Fruit fly (Drosophila melanogaster) whole organism, wandering third instar larva: ENCODE results near the gene CG12947.

Experiments used
- Abd-B ChIP-seq: fragments of >200 bp; optimal IDR thresholded peaks from 2 replicates; lab custom pipeline; 2017; ENCODE audit warnings: missing biosample characterization, missing genetic modification characterization
- CG32264 ChIP-seq: fragments of 200-800 bp; sonication (Bioruptor generic); optimal IDR thresholded peaks from 2 replicates; lab custom pipeline; 2016; ENCODE audit warnings: missing biosample characterization, missing genetic modification characterization
- CG9705 ChIP-seq: fragments of 200-800 bp; sonication (Bioruptor generic); optimal IDR thresholded peaks from 2 replicates; lab custom pipeline; 2018; ENCODE audit warnings: missing biosample characterization, mild to moderate bottlenecking, missing genetic modification characterization
- CrebA ChIP-seq: fragments of 200-800 bp; sonication (Bioruptor generic); optimal IDR thresholded peaks from 2 replicates; lab custom pipeline; 2016; ENCODE audit warnings: missing biosample characterization, mild to moderate bottlenecking, missing genetic modification characterization, borderline replicate concordance
- Dfd ChIP-seq: fragments of >200 bp; optimal IDR thresholded peaks from 2 replicates; lab custom pipeline; 2017; ENCODE audit warnings: missing biosample characterization, missing genetic modification characterization
- Dif ChIP-seq: fragments of 200-275, 200-300 bp; sonication (Bioruptor generic); optimal IDR thresholded peaks from 2 replicates; lab custom pipeline; 2018; ENCODE audit warnings: missing biosample characterization, missing genetic modification characterization; ENCODE audit not compliant: partially characterized antibody
- GATAd ChIP-seq: sonication (Bioruptor generic); optimal IDR thresholded peaks from 2 replicates; lab custom pipeline; 2016; ENCODE audit warnings: missing biosample characterization, missing genetic modification characterization
- HLH106 ChIP-seq: fragments of 200-800 bp; optimal IDR thresholded peaks from 3 replicates; lab custom pipeline; 2019; ENCODE audit warnings: missing biosample characterization, mild to moderate bottlenecking, missing genetic modification characterization, moderate library complexity
- Hnf4 ChIP-seq: fragments of 200-800 bp; sonication (Bioruptor generic); optimal IDR thresholded peaks from 2 replicates; lab custom pipeline; 2016; ENCODE audit warnings: missing biosample characterization, mild to moderate bottlenecking, missing genetic modification characterization
- Hr78 ChIP-seq: fragments of >200 bp; optimal IDR thresholded peaks from 2 replicates; lab custom pipeline; 2017; ENCODE audit warnings: missing biosample characterization, missing genetic modification characterization
- Hr83 ChIP-seq: fragments of 200-300 bp; sonication (Bioruptor generic); optimal IDR thresholded peaks from 2 replicates; lab custom pipeline; 2016; ENCODE audit warnings: missing biosample characterization, mild to moderate bottlenecking, missing genetic modification characterization, moderate library complexity; ENCODE audit not compliant: poor library complexity, severe bottlenecking
- Jra ChIP-seq: sonication (Bioruptor generic); optimal IDR thresholded peaks from 2 replicates; lab custom pipeline; 2016; ENCODE audit warnings: missing biosample characterization, missing genetic modification characterization
- Mio ChIP-seq: sonication (Bioruptor generic); optimal IDR thresholded peaks from 2 replicates; lab custom pipeline; 2016; ENCODE audit warnings: missing biosample characterization, missing genetic modification characterization
- Myc ChIP-seq: fragments of >200 bp; optimal IDR thresholded peaks from 2 replicates; lab custom pipeline; 2017
- N ChIP-seq: fragments of >200 bp; optimal IDR thresholded peaks from 2 replicates; lab custom pipeline; 2018; ENCODE audit warnings: missing biosample characterization, missing external identifiers, missing genetic modification characterization
- OdsH ChIP-seq: fragments of 200-800 bp; sonication (Bioruptor generic); optimal IDR thresholded peaks from 2 replicates; lab custom pipeline; 2016; ENCODE audit warnings: missing biosample characterization, mild to moderate bottlenecking, missing genetic modification characterization
- Rel ChIP-seq, 2 experiments: fragments of 200-800 bp; sonication (Bioruptor generic) in 1 of 2; optimal IDR thresholded peaks; 2 replicates in 1 of 2; 3 replicates in 1 of 2; lab custom pipeline; 2016 to 2019; ENCODE audit warnings: mild to moderate bottlenecking in 2 of 2, missing biosample characterization in 2 of 2, missing genetic modification characterization in 2 of 2, moderate library complexity in 1 of 2
- Sp1 ChIP-seq: fragments of 200-800 bp; sonication (Bioruptor generic); optimal IDR thresholded peaks from 3 replicates; lab custom pipeline; 2019; ENCODE audit warnings: missing biosample characterization, mild to moderate bottlenecking, missing genetic modification characterization, moderate library complexity
- Vsx2 ChIP-seq: fragments of 200-300, 225-300 bp; sonication (Bioruptor generic); optimal IDR thresholded peaks from 2 replicates; lab custom pipeline; 2018; ENCODE audit warnings: missing biosample characterization, missing genetic modification characterization; ENCODE audit not compliant: partially characterized antibody
- br ChIP-seq: fragments of 200-800 bp; sonication (Bioruptor generic); optimal IDR thresholded peaks from 2 replicates; lab custom pipeline; 2016; ENCODE audit warnings: missing biosample characterization, missing genetic modification characterization
- brk ChIP-seq: fragments of 200-800 bp; sonication (Bioruptor generic); optimal IDR thresholded peaks from 2 replicates; lab custom pipeline; 2016; ENCODE audit warnings: missing biosample characterization, mild to moderate bottlenecking, missing genetic modification characterization
- dl ChIP-seq, 2 experiments: fragments of 175-275, 200-275 bp in 1 of 2; fragments of 200-275 bp in 1 of 2; sonication (Bioruptor generic); optimal IDR thresholded peaks; lab custom pipeline; 2018; ENCODE audit warnings: mild to moderate bottlenecking in 2 of 2, missing biosample characterization in 2 of 2, missing genetic modification characterization in 2 of 2, moderate library complexity in 2 of 2; ENCODE audit not compliant: partially characterized antibody in 2 of 2, insufficient read depth in 1 of 2
- dmrt93B ChIP-seq: fragments of 200-800 bp; sonication (Bioruptor generic); optimal IDR thresholded peaks from 2 replicates; lab custom pipeline; 2018; ENCODE audit warnings: missing biosample characterization, mild to moderate bottlenecking, missing genetic modification characterization
- dsf ChIP-seq: sonication (Bioruptor generic); optimal IDR thresholded peaks from 2 replicates; lab custom pipeline; 2016; ENCODE audit warnings: missing biosample characterization, missing genetic modification characterization, borderline replicate concordance
- ey ChIP-seq: fragments of 200-800 bp; sonication (Bioruptor generic); optimal IDR thresholded peaks from 2 replicates; lab custom pipeline; 2016; ENCODE audit warnings: missing biosample characterization, missing genetic modification characterization
- foxo ChIP-seq, 2 experiments: fragments of 200-800 bp; sonication (Bioruptor generic); optimal IDR thresholded peaks; 2 replicates in 1 of 2; 3 replicates in 1 of 2; lab custom pipeline; 2016 to 2017; ENCODE audit warnings: missing biosample characterization in 2 of 2, missing genetic modification characterization in 2 of 2
- fru ChIP-seq: fragments of 200-800 bp; sonication (Bioruptor generic); optimal IDR thresholded peaks from 3 replicates; lab custom pipeline; 2016; ENCODE audit warnings: missing biosample characterization, mild to moderate bottlenecking, missing genetic modification characterization
- h ChIP-seq: fragments of 200-800 bp; sonication (Bioruptor generic); optimal IDR thresholded peaks from 3 replicates; lab custom pipeline; 2016; ENCODE audit warnings: missing biosample characterization, mild to moderate bottlenecking, missing genetic modification characterization
- jim ChIP-seq: fragments of 175-275, 200-325 bp; sonication (Bioruptor generic); optimal IDR thresholded peaks from 2 replicates; lab custom pipeline; 2016; ENCODE audit warnings: missing biosample characterization, mild to moderate bottlenecking, missing genetic modification characterization
- lola ChIP-seq: fragments of >200 bp; optimal IDR thresholded peaks from 2 replicates; lab custom pipeline; 2017; ENCODE audit warnings: missing biosample characterization, missing genetic modification characterization
- pan ChIP-seq: fragments of >200 bp; optimal IDR thresholded peaks from 2 replicates; lab custom pipeline; 2017
- psq ChIP-seq: fragments of 200-800 bp; sonication (Bioruptor generic); optimal IDR thresholded peaks from 3 replicates; lab custom pipeline; 2017; ENCODE audit warnings: missing biosample characterization, mild to moderate bottlenecking, missing genetic modification characterization, moderate library complexity
- rgr ChIP-seq: fragments of 200-800 bp; sonication (Bioruptor generic); optimal IDR thresholded peaks from 3 replicates; lab custom pipeline; 2016; ENCODE audit warnings: missing biosample characterization, mild to moderate bottlenecking, missing genetic modification characterization
- sage ChIP-seq: fragments of 200-800 bp; sonication (Bioruptor generic); optimal IDR thresholded peaks from 2 replicates; lab custom pipeline; 2016; ENCODE audit warnings: missing biosample characterization, mild to moderate bottlenecking, missing genetic modification characterization
- sv ChIP-seq: fragments of 200-800 bp; sonication (Bioruptor generic); optimal IDR thresholded peaks from 3 replicates; lab custom pipeline; 2016; ENCODE audit warnings: missing biosample characterization, missing genetic modification characterization
- usp ChIP-seq: fragments of >200 bp; optimal IDR thresholded peaks from 2 replicates; lab custom pipeline; 2017; ENCODE audit warnings: missing biosample characterization, missing genetic modification characterization
- woc ChIP-seq: sonication (Bioruptor generic); optimal IDR thresholded peaks from 2 replicates; lab custom pipeline; 2016; ENCODE audit warnings: missing biosample characterization, mild to moderate bottlenecking, missing genetic modification characterization

The CG12947 gene

dm6 chr3R:9743217-9743616 lies 36.6 kb upstream of the CG12947 start, which contains the start of gene CG31415:
Gene CG31415 (plus strand): TSS chr3R:9743517.
- TF ChIP-seq HLH106 (tag; lab: Kevin White, UChicago) (no peak), Rel (GFP tag; optimal IDR thresholded peaks at IDR 0.05; lab: Kevin White, UChicago) (no peak), Rel (tag; optimal IDR thresholded peaks at IDR 0.05; lab: Kevin White, UChicago) (no peak), CG9705 (no peak), woc (no peak), fru (GFP tag; lab: Kevin White, UChicago) (no peak), usp (GFP tag; lab: Kevin White, UChicago) (no peak), jim (no peak), Mio (GFP tag; lab: Kevin White, UChicago) (no peak), OdsH (GFP tag; lab: Kevin White, UChicago) (no peak), Dif (GFP tag; lab: Kevin White, UChicago) (no peak)

dm6 chr3R:9743995-9744394 lies 35.9 kb upstream of the CG12947 start:
- TF ChIP-seq HLH106 (tag; lab: Kevin White, UChicago) (no peak), Dfd (GFP tag; lab: Kevin White, UChicago) (peak; percentile 98)
- TF ChIP-seq, all 38 proteins: peak for 1

- TF ChIP-seq sv (GFP tag; lab: Kevin White, UChicago) = no peak
- TF ChIP-seq OdsH (GFP tag; lab: Kevin White, UChicago) = no peak
- TF ChIP-seq sage = no peak
- no peak for TF ChIP-seq Hr78 (GFP tag; lab: Kevin White, UChicago)
- TF ChIP-seq h (GFP tag; lab: Kevin White, UChicago) = no peak
- no peak for TF ChIP-seq Dif (GFP tag; lab: Kevin White, UChicago)
- no peak for TF ChIP-seq Jra (GFP tag; lab: Kevin White, UChicago)
Measured at dm6 chr3R:9745442-9745841, 34.4 kb upstream of the CG12947 start.

DNA sequence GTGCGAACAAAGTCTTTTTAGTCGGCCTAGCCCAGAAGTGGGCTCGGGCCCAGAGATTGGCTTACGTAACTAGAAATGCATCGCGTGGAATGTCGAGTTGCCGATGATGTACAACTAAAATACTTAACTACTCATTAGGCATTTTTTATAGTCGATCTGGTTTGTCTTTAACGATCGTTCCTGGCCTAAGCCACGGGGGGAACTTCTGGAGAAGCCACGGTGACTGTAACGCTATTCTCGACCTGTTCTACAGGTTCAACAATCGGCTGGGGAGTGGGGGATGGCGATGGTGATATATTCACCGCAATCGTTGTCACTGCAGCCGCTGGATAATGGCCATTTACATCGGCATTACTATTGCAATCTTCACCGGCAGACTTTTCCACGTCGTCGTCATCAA lies 33.6 kb upstream of the CG12947 start, which contains the start of gene CG34409:
Gene CG34409 (minus strand): TSS at position 101 of the 400 bp plus-strand sequence.
- TF ChIP-seq Abd-B (GFP tag; lab: Kevin White, UChicago) (no peak), brk (no peak), Mio (GFP tag; lab: Kevin White, UChicago) (no peak), Hnf4 (GFP tag; lab: Kevin White, UChicago) (no peak), pan (no peak), lola (no peak), rgr (no peak), Hr83 (GFP tag; lab: Kevin White, UChicago) (no peak), sage (no peak), dmrt93B (GFP tag; lab: Kevin White, UChicago) (no peak), Dfd (GFP tag; lab: Kevin White, UChicago) (no peak), dsf (no peak), Sp1 (no peak)
- TF ChIP-seq, all 38 proteins: peak for 0

DNA sequence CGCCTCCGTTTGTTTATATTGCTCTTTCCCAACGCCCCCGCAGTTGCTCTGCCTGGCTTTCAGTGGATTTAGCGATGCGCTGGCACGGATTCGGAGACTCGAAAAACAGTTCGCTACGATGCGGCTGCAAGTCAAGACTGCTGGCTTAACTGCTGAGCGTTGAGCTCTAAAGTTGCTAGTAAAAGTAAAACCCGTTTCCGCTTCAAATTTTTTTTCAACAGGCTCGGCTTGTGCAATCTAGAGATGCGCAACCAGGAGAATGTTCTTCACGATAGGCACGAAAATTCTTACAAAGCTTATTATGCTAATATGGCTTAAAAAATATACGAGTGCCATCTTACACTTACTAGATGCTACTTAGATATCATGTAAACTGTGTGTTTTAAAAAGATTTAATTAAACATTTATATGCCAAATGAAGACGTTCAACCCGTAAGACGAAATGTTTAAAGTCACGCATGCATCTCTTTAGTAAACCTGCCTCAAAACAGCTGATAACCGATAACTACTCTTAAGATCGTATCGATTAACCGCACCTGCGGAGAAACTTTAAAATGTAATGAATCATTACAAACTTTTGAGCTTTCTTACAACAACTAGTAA lies 32.5 kb upstream of the CG12947 start, which contains the start of gene CG12948:
Gene CG12948 (minus strand): TSS at position 473 of the 603 bp plus-strand sequence.
- TF ChIP-seq br (peak; percentile 80), Abd-B (GFP tag; lab: Kevin White, UChicago) (no peak), Mio (GFP tag; lab: Kevin White, UChicago) (no peak), GATAd (GFP tag; lab: Kevin White, UChicago) (no peak), ey (GFP tag; lab: Kevin White, UChicago) (peak; percentile 51), Rel (GFP tag; optimal IDR thresholded peaks at IDR 0.05; lab: Kevin White, UChicago) (no peak), Rel (tag; optimal IDR thresholded peaks at IDR 0.05; lab: Kevin White, UChicago) (peak; percentile 65), Jra (GFP tag; lab: Kevin White, UChicago) (no peak), Hr83 (GFP tag; lab: Kevin White, UChicago) (no peak), OdsH (GFP tag; lab: Kevin White, UChicago) (peak; percentile 55), Myc (lab: Kevin White, UChicago) (peak; percentile 50), Hnf4 (GFP tag; lab: Kevin White, UChicago) (no peak), CG32264 (no peak), Sp1 (peak; percentile 76), dl (GFP tag; optimal IDR thresholded peaks at IDR 0.05; lab: Kevin White, UChicago; ENCODE audit: insufficient read depth in 1 of 2, partially characterized antibody in 2 of 2) (no peak), CG9705 (peak; percentile 74), HLH106 (tag; lab: Kevin White, UChicago) (peak; percentile 79), Dif (GFP tag; lab: Kevin White, UChicago) (peak; percentile 17), Dfd (GFP tag; lab: Kevin White, UChicago) (no peak), Vsx2 (GFP tag; lab: Kevin White, UChicago) (no peak), Hr78 (GFP tag; lab: Kevin White, UChicago) (no peak), sv (GFP tag; lab: Kevin White, UChicago) (peak; percentile 55), N (GFP tag; lab: Kevin White, UChicago) (no peak), jim (no peak), foxo (GFP tag; optimal IDR thresholded peaks at IDR 0.05; lab: Kevin White, UChicago) (peak in 1 of 2 experiments; percentile 32), rgr (peak; percentile 73), sage (no peak), psq (peak; percentile 53), pan (no peak), CrebA (GFP tag; lab: Kevin White, UChicago) (no peak), dsf (peak; percentile 10), lola (no peak), brk (no peak), h (GFP tag; lab: Kevin White, UChicago) (no peak)
